Worm (Caenorhabditis elegans) whole organism, L3 larva: ENCODE results near the gene F01D5.3.

Experiments
- R02D3.7 ChIP-seq: fragments of 150-350 bp; optimal IDR thresholded peaks from 2 replicates; lab custom pipeline; 2014; ENCODE audit warnings: missing biosample characterization, missing genetic modification characterization
- ZK546.5 ChIP-seq: sonication (generic microtip); optimal IDR thresholded peaks from 2 replicates; lab custom pipeline; 2017; ENCODE audit warnings: missing biosample characterization, missing genetic modification characterization
- aly-2 ChIP-seq: fragments of 150-350 bp; optimal IDR thresholded peaks from 2 replicates; lab custom pipeline; 2014; ENCODE audit warnings: missing biosample characterization, missing genetic modification characterization
- ama-1 ChIP-seq: fragments of 150-350 bp; optimal IDR thresholded peaks from 2 replicates; lab custom pipeline; 2018
- ceh-16 ChIP-seq: sonication (generic microtip); optimal IDR thresholded peaks from 2 replicates; lab custom pipeline; 2017; ENCODE audit warnings: missing biosample characterization, missing genetic modification characterization
- ceh-28 ChIP-seq: fragments of 150-350 bp; optimal IDR thresholded peaks from 2 replicates; lab custom pipeline; 2014; ENCODE audit warnings: missing biosample characterization, missing genetic modification reagents, missing genetic modification characterization
- ceh-82 ChIP-seq: fragments of 150-350 bp; optimal IDR thresholded peaks from 2 replicates; lab custom pipeline; 2014; ENCODE audit warnings: missing biosample characterization, missing genetic modification characterization
- daf-12 ChIP-seq: fragments of 150-350 bp; optimal IDR thresholded peaks from 2 replicates; lab custom pipeline; 2014; ENCODE audit warnings: missing biosample characterization, missing genetic modification reagents, missing genetic modification characterization
- egl-27 ChIP-seq: sonication (generic microtip); optimal IDR thresholded peaks from 4 replicates; lab custom pipeline; 2017; ENCODE audit warnings: missing biosample characterization, missing genetic modification reagents, missing genetic modification characterization
- egl-5 ChIP-seq: fragments of 150-350 bp; optimal IDR thresholded peaks from 2 replicates; lab custom pipeline; 2017; ENCODE audit warnings: missing biosample characterization, missing genetic modification reagents, missing genetic modification characterization, inconsistent platforms
- elt-2 ChIP-seq: sonication (generic microtip); optimal IDR thresholded peaks from 2 replicates; lab custom pipeline; 2016; ENCODE audit warnings: missing genetic modification reagents, mild to moderate bottlenecking, missing genetic modification characterization, missing compliant biosample characterization
- elt-3 ChIP-seq, 3 experiments: fragments of 150-350 bp in 1 of 3; sonication (generic microtip) in 2 of 3; optimal IDR thresholded peaks; 2 replicates in 2 of 3; 4 replicates in 1 of 3; lab custom pipeline; 2014 to 2017; ENCODE audit warnings: missing biosample characterization in 3 of 3, missing genetic modification characterization in 3 of 3
- eor-1 ChIP-seq, 2 experiments: fragments of 150-350 bp; optimal IDR thresholded peaks; 2 replicates each; lab custom pipeline; 2014 to 2018; ENCODE audit warnings: missing biosample characterization in 2 of 2, missing genetic modification characterization in 2 of 2
- fkh-10 ChIP-seq: sonication (generic microtip); optimal IDR thresholded peaks from 2 replicates; lab custom pipeline; 2017; ENCODE audit warnings: missing biosample characterization, missing genetic modification reagents, missing genetic modification characterization
- fkh-2 ChIP-seq: fragments of 150-350 bp; optimal IDR thresholded peaks from 2 replicates; lab custom pipeline; 2014; ENCODE audit warnings: missing biosample characterization, missing genetic modification reagents, missing genetic modification characterization
- fos-1 ChIP-seq: fragments of 150-350 bp; optimal IDR thresholded peaks from 2 replicates; lab custom pipeline; 2014; ENCODE audit warnings: missing biosample characterization, missing genetic modification characterization
- hmg-11 ChIP-seq: sonication (generic microtip); optimal IDR thresholded peaks from 2 replicates; lab custom pipeline; 2016; ENCODE audit warnings: missing genetic modification characterization, missing compliant biosample characterization
- jun-1 ChIP-seq: fragments of 150-350 bp; optimal IDR thresholded peaks from 2 replicates; lab custom pipeline; 2014; ENCODE audit warnings: missing biosample characterization, missing genetic modification reagents, missing genetic modification characterization
- lin-15B ChIP-seq: fragments of 150-350 bp; optimal IDR thresholded peaks from 2 replicates; lab custom pipeline; 2014; ENCODE audit warnings: missing biosample characterization, missing genetic modification characterization
- lin-39 ChIP-seq: fragments of 150-350 bp; optimal IDR thresholded peaks from 2 replicates; lab custom pipeline; 2018; ENCODE audit warnings: missing biosample characterization, missing genetic modification reagents, missing genetic modification characterization
- mdl-1 ChIP-seq: fragments of 150-350 bp; optimal IDR thresholded peaks from 2 replicates; lab custom pipeline; 2014; ENCODE audit warnings: missing biosample characterization, missing genetic modification characterization
- nhr-11 ChIP-seq: fragments of 150-350 bp; optimal IDR thresholded peaks from 2 replicates; lab custom pipeline; 2014; ENCODE audit warnings: missing biosample characterization, missing genetic modification characterization
- nhr-12 ChIP-seq: fragments of 150-350 bp; optimal IDR thresholded peaks from 2 replicates; lab custom pipeline; 2014; ENCODE audit warnings: missing biosample characterization, missing genetic modification characterization
- nhr-23 ChIP-seq: fragments of 150-350 bp; optimal IDR thresholded peaks from 2 replicates; lab custom pipeline; 2014; ENCODE audit warnings: missing biosample characterization, missing genetic modification reagents, missing genetic modification characterization
- nhr-237 ChIP-seq: fragments of 150-350 bp; optimal IDR thresholded peaks from 2 replicates; lab custom pipeline; 2014; ENCODE audit warnings: missing biosample characterization, missing genetic modification characterization
- nhr-28 ChIP-seq: fragments of 150-350 bp; optimal IDR thresholded peaks from 2 replicates; lab custom pipeline; 2014; ENCODE audit warnings: missing biosample characterization, missing genetic modification characterization
- nhr-43 ChIP-seq: sonication (generic microtip); optimal IDR thresholded peaks from 2 replicates; lab custom pipeline; 2016; ENCODE audit warnings: mild to moderate bottlenecking, missing genetic modification characterization, missing compliant biosample characterization; ENCODE audit not compliant: poor library complexity, severe bottlenecking
- nhr-67 ChIP-seq: fragments of 150-350 bp; optimal IDR thresholded peaks from 2 replicates; lab custom pipeline; 2014; ENCODE audit warnings: missing biosample characterization, missing genetic modification characterization
- nhr-76 ChIP-seq: fragments of 150-350 bp; sonication (generic microtip); optimal IDR thresholded peaks from 5 replicates; lab custom pipeline; 2014; ENCODE audit warnings: missing biosample characterization, missing genetic modification characterization
- pha-4 ChIP-seq: fragments of 150-350 bp; optimal IDR thresholded peaks from 2 replicates; lab custom pipeline; 2014; ENCODE audit warnings: missing biosample characterization, missing genetic modification reagents, missing genetic modification characterization
- sea-2 ChIP-seq: fragments of 150-350 bp; sonication (generic microtip); optimal IDR thresholded peaks from 4 replicates; lab custom pipeline; 2014; ENCODE audit warnings: missing biosample characterization, missing genetic modification reagents, missing genetic modification characterization
- skn-1 ChIP-seq: fragments of 150-350 bp; optimal IDR thresholded peaks from 2 replicates; lab custom pipeline; 2014; ENCODE audit warnings: missing biosample characterization, missing genetic modification characterization
- snpc-4 ChIP-seq: fragments of 150-350 bp; optimal IDR thresholded peaks from 2 replicates; lab custom pipeline; 2014; ENCODE audit warnings: missing biosample characterization, missing genetic modification characterization
- unc-39 ChIP-seq: sonication (generic microtip); optimal IDR thresholded peaks from 4 replicates; lab custom pipeline; 2017; ENCODE audit warnings: missing biosample characterization, missing genetic modification characterization
- unc-62 ChIP-seq: fragments of 150-350 bp; sonication (generic microtip); optimal IDR thresholded peaks from 4 replicates; lab custom pipeline; 2014; ENCODE audit warnings: missing biosample characterization, missing genetic modification reagents, missing genetic modification characterization
- ztf-11 ChIP-seq: fragments of 150-350 bp; optimal IDR thresholded peaks from 2 replicates; lab custom pipeline; 2014; ENCODE audit warnings: missing biosample characterization, missing genetic modification characterization

Gene F01D5.3

DNA sequence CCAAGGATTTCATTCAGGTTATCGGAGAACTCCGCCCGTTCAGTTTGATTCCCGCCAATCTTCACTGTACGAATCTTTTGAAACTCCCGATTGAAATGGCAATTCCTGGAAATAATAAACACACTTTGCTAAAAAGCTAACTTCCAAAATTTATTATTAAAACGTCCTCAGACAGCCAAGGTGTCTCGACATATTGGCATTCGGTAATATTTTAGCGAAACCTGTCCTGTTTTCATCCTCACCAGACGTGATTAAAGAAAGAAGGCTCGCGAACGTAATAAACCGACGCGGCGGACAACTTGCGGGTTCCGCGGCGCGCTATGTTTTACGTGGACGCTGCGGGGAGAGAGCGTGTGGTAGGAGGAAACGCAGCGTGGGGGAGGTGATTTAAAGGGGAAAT lies 18.2 kb upstream of the F01D5.3 start (continued):
- TF ChIP-seq ztf-11 (tag; lab: Kevin White, UChicago) (no peak), lin-15B (tag; lab: Kevin White, UChicago) (peak; percentile 62), fos-1 (tag; lab: Kevin White, UChicago) (no peak), daf-12 (tag; lab: Kevin White, UChicago) (no peak), ceh-82 (tag; lab: Kevin White, UChicago) (peak; percentile 55)

DNA sequence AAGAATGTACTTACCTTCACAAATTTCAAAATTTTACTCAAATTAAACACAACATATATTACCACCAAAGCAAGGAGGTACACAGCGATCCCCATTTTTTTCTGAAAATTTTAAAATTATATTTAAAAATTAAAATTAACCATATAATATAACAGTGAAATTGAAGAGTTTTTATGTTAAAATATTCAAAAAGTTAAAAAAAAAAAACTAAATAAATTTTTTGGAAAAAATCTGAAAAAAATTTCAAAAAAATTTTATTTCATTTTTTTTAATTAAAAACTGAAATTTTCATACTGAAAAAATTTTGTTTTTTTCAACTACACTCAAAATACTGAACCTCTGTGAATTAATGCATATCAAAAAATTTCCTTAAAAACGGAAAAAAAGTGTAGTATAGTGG lies 16.9 kb upstream of the F01D5.3 start, which contains the start of gene cyp-37A1:
Gene cyp-37A1, minus strand, starts transcription at position 101 of the 400 bp plus-strand sequence.
- TF ChIP-seq jun-1 (no peak), hmg-11 (no peak), unc-39 (tag; lab: Kevin White, UChicago) (no peak), eor-1 (tag; optimal IDR thresholded peaks at IDR 0.05; lab: Kevin White, UChicago) (no peak), nhr-76 (tag; lab: Kevin White, UChicago) (no peak), nhr-237 (no peak), fkh-2 (tag; lab: Kevin White, UChicago) (no peak), nhr-43 (tag; lab: Kevin White, UChicago) (no peak), ceh-16 (tag; lab: Kevin White, UChicago) (no peak), nhr-28 (no peak), ztf-11 (tag; lab: Kevin White, UChicago) (no peak), nhr-67 (tag; lab: Kevin White, UChicago) (no peak), egl-27 (tag; lab: Kevin White, UChicago) (no peak), daf-12 (tag; lab: Kevin White, UChicago) (no peak), nhr-12 (tag; lab: Kevin White, UChicago) (no peak), elt-3 (tag; optimal IDR thresholded peaks at IDR 0.05; lab: Kevin White, UChicago) (no peak), ceh-82 (tag; lab: Kevin White, UChicago) (no peak), skn-1 (tag; lab: Kevin White, UChicago) (no peak), lin-39 (no peak), pha-4 (tag; lab: Kevin White, UChicago) (no peak)

DNA sequence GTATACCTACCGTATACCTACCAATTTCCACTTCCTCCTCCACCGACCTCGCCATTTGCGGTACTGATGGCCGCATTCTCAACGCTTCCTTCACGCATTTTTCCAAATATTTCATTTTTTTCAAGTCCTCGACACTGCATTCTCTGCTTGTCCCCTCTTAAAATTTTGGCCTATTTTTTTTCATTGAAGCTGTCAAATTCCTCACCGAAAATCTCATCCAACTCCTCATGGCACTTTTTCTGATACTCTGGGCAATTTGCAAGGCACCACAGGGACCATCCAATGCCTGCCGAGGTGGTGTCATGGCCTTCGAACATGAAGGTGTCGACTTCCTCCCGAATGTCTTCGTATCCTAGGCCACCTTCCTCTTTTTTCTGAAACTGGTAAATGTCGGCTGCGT lies 14.7 kb upstream of the F01D5.3 start:
- no peak for TF ChIP-seq egl-5
- no peak for TF ChIP-seq ceh-82 (tag; lab: Kevin White, UChicago)
- TF ChIP-seq ceh-28 (tag; lab: Kevin White, UChicago) = no peak
- TF ChIP-seq mdl-1 (tag; lab: Kevin White, UChicago) = no peak

ce11 chrII:14010656-14011376 lies 10.9 kb upstream of the F01D5.3 start, which contains the start of gene F01D5.8:
Gene F01D5.8, plus strand, starts transcription at chrII:14010706.
- no peak for TF ChIP-seq nhr-12 (tag; lab: Kevin White, UChicago)
- TF ChIP-seq ama-1 (lab: Kevin White, UChicago) = no peak
- TF ChIP-seq fkh-10 = no peak
- TF ChIP-seq snpc-4 = peak; percentile 17
- peak; percentile 45 for TF ChIP-seq elt-2
- TF ChIP-seq ceh-82 (tag; lab: Kevin White, UChicago) = no peak

DNA sequence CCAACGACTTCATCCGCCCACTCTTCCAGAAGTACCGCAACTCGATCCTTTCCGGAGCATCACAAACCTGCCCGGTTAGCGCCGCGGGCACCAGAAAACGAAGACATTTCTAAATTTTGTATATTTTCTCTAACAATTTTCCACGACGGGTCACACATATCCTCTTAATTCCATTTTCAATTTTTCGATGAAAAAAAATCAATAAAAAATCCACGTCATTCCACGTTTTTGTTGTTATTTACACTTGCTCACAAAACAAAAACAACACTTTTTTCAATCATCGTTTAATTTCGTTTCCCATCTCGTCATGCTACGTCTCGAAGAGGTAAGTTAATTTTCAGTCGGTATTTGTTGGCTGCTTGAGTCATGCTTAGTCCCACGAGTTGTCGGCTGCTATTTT lies 8.4 kb upstream of the F01D5.3 start, which contains the start of gene F01D5.7:
Gene F01D5.7, plus strand, starts transcription at position 301 of the 400 bp plus-strand sequence.
- TF ChIP-seq nhr-23 (tag; lab: Kevin White, UChicago) (no peak), ztf-11 (tag; lab: Kevin White, UChicago) (no peak), elt-3 (tag; optimal IDR thresholded peaks at IDR 0.05; lab: Kevin White, UChicago) (no peak), nhr-67 (tag; lab: Kevin White, UChicago) (no peak), R02D3.7 (no peak), jun-1 (no peak), sea-2 (no peak), nhr-12 (tag; lab: Kevin White, UChicago) (no peak), lin-39 (no peak), fkh-2 (tag; lab: Kevin White, UChicago) (no peak), nhr-11 (tag; lab: Kevin White, UChicago) (no peak), ZK546.5 (tag; lab: Kevin White, UChicago) (no peak), ceh-28 (tag; lab: Kevin White, UChicago) (no peak), lin-15B (tag; lab: Kevin White, UChicago) (no peak), ceh-16 (tag; lab: Kevin White, UChicago) (no peak), ama-1 (lab: Kevin White, UChicago) (no peak), unc-62 (GFP tag; lab: Kevin White, UChicago) (no peak), elt-2 (no peak), aly-2 (tag; lab: Kevin White, UChicago) (no peak)
- TF ChIP-seq, all 47 proteins: peak for 0
